Fruit fly (Drosophila melanogaster): ENCODE measurements around the gene nAChRalpha7.

- TF ChIP-seq usp (GFP tag; optimal IDR thresholded peaks at IDR 0.05), result no peak
- no peak for TF ChIP-seq Dll (optimal IDR thresholded peaks at IDR 0.05)
- TF ChIP-seq pan (optimal IDR thresholded peaks at IDR 0.05), result no peak
- TF ChIP-seq psq (optimal IDR thresholded peaks at IDR 0.05), result no peak
Observed at dm6 chrX:19348222-19348621, at the start of gene nAChRalpha7.

Measured in whole organism.